Worm (Caenorhabditis elegans): ENCODE measurements around the gene ZK938.1.

- TF ChIP-seq aly-2 (tag; optimal IDR thresholded peaks at IDR 0.05) (no peak), cey-2 (tag; optimal IDR thresholded peaks at IDR 0.05; ENCODE audit: borderline replicate concordance, insufficient read depth) (no peak)
These were observed 30.4 kb downstream of the ZK938.1 start, which contains the start of gene chil-5 for ce11 chrII:9859575-9859974.

Data from whole organism, L4 larva.